Fruit fly (Drosophila melanogaster): ENCODE measurements around the gene Gr22f.

The Gr22f gene

DNA sequence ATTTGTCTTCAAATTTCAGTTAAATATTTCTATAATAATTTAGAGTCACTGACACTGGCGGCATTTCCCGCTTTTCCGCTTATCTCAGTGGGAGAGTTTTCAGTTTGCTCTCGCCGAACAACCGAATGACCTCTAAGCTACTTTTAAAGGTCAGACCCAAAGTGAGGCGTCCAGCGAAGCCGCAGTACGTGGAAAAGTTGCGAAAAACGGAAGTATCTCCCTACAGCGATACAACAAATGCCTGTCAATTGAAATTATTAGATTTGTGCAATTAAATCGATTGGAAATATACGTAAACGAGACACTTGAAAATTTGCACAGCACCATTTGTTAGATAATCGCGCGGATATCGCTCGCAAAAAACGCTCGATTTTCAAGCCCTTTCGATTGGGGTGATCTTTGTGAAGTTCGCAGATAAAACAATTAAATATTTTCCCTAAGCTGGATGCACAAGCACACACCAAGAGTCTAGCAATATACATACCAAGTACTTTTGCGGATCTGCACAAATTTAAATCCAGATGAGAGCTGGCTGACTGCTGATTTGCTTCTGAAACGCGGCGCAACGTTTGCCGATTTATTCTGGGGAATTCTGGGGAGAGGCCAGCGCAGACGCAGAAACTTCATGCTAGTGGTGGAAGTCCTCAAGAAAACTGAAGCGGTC lies 29.0 kb downstream of the Gr22f start (continued):
- TF ChIP-seq corto (GFP tag; optimal IDR thresholded peaks at IDR 0.05) (no peak), Nf-YC (tag; optimal IDR thresholded peaks at IDR 0.05) (no peak), mirr (GFP tag; optimal IDR thresholded peaks at IDR 0.05) (peak; percentile 90), CrebB (tag; optimal IDR thresholded peaks at IDR 0.05) (no peak), CG11696 (GFP tag; IDR thresholded peaks at IDR 0.05) (no peak), CG7745 (tag; optimal IDR thresholded peaks at IDR 0.05) (no peak), CG2889 (GFP tag; IDR thresholded peaks at IDR 0.05) (no peak), CG18599 (GFP tag; optimal IDR thresholded peaks at IDR 0.05) (no peak), CG14860 (GFP tag; IDR thresholded peaks at IDR 0.05; ENCODE audit: partially characterized antibody) (no peak), CG6654 (GFP tag; optimal IDR thresholded peaks at IDR 0.05) (no peak), h (optimal IDR thresholded peaks at IDR 0.05) (no peak), Sry-β (GFP tag; optimal IDR thresholded peaks at IDR 0.05) (no peak), nerfin-2 (GFP tag; IDR thresholded peaks at IDR 0.05; ENCODE audit: partially characterized antibody) (no peak), abd-A (tag; optimal IDR thresholded peaks at IDR 0.05) (no peak), CG3281 (GFP tag; optimal IDR thresholded peaks at IDR 0.05) (peak; percentile 97), bcd (GFP tag; optimal IDR thresholded peaks at IDR 0.05) (no peak), CG9932 (GFP tag; IDR thresholded peaks at IDR 0.05) (no peak), CG16813 (GFP tag; IDR thresholded peaks at IDR 0.05; ENCODE audit: partially characterized antibody) (no peak), slbo (GFP tag; IDR thresholded peaks at IDR 0.05) (no peak), aop (GFP tag; IDR thresholded peaks at IDR 0.05) (no peak), CG1832 (GFP tag; optimal IDR thresholded peaks at IDR 0.05) (no peak), tgo (GFP tag; IDR thresholded peaks at IDR 0.05) (no peak), CG6689 (GFP tag; IDR thresholded peaks at IDR 0.05) (no peak), CG32767 (GFP tag; IDR thresholded peaks at IDR 0.05) (no peak), CG10654 (GFP tag; optimal IDR thresholded peaks at IDR 0.05) (no peak), fd96Cb (tag; optimal IDR thresholded peaks at IDR 0.05) (no peak), eyg (GFP tag; optimal IDR thresholded peaks at IDR 0.05) (no peak), CG8359 (GFP tag; optimal IDR thresholded peaks at IDR 0.05; ENCODE audit: borderline replicate concordance) (peak; percentile 72), btn (GFP tag; optimal IDR thresholded peaks at IDR 0.05) (no peak), nmo (GFP tag; optimal IDR thresholded peaks at IDR 0.05) (no peak), Ets65A (GFP tag) (peak; percentile 7), ash1 (GFP tag; optimal IDR thresholded peaks at IDR 0.05) (peak; percentile 77), Ada2b (GFP tag; IDR thresholded peaks at IDR 0.05) (no peak), chm (GFP tag; IDR thresholded peaks at IDR 0.05) (no peak), CG11695 (GFP tag; IDR thresholded peaks at IDR 0.05) (no peak), CG15601 (tag; optimal IDR thresholded peaks at IDR 0.05) (no peak), Oli (tag; optimal IDR thresholded peaks at IDR 0.05) (no peak), mld (GFP tag; IDR thresholded peaks at IDR 0.05; ENCODE audit: partially characterized antibody) (no peak), Fer1 (GFP tag; optimal IDR thresholded peaks at IDR 0.05) (no peak), CG7839 (tag; optimal IDR thresholded peaks at IDR 0.05) (no peak), gcm2 (GFP tag; optimal IDR thresholded peaks at IDR 0.05) (no peak), lab (GFP tag; optimal IDR thresholded peaks at IDR 0.05) (peak; percentile 98), CG5953 (GFP tag; IDR thresholded peaks at IDR 0.05) (no peak), CG14441 (GFP tag; IDR thresholded peaks at IDR 0.05) (no peak), danr (GFP tag; IDR thresholded peaks at IDR 0.05) (no peak), CG30020 (tag; optimal IDR thresholded peaks at IDR 0.05) (no peak), D19B (GFP tag; optimal IDR thresholded peaks at IDR 0.05) (no peak), Ptx1 (GFP tag; IDR thresholded peaks at IDR 0.05) (no peak), Scr (GFP tag; IDR thresholded peaks at IDR 0.05; ENCODE audit: partially characterized antibody) (no peak), dm (GFP tag; optimal IDR thresholded peaks at IDR 0.05) (no peak), Bgb (GFP tag; IDR thresholded peaks at IDR 0.05; ENCODE audit: partially characterized antibody) (no peak)
